Fruit fly (Drosophila melanogaster) whole organism, pupa: ENCODE measurements around the gene CG6005.
A peak's percentile ranks its signal among the peaks of the same experiment; 100 is the strongest.

ENCODE experiments used
- CG10348 ChIP-seq: fragments of 200-800 bp; sonication (Bioruptor generic); IDR thresholded peaks from 2 replicates; pipeline ENCODE4 v1.3.6; 2022; ENCODE audit warnings: missing biosample characterization, missing genetic modification characterization
- CG12605 ChIP-seq: fragments of 200-800 bp; sonication (Bioruptor generic); IDR thresholded peaks from 2 replicates; pipeline ENCODE4 v1.3.6; 2022; ENCODE audit warnings: missing biosample characterization, missing genetic modification characterization
- CG13204 ChIP-seq: fragments of 200-800 bp; sonication (Bioruptor generic); optimal IDR thresholded peaks from 2 replicates; lab custom pipeline; 2018; ENCODE audit warnings: missing biosample characterization, mild to moderate bottlenecking, missing genetic modification characterization, moderate library complexity
- CG14655 ChIP-seq: fragments of 200-800 bp; sonication (Bioruptor generic); optimal IDR thresholded peaks from 3 replicates; lab custom pipeline; 2017; ENCODE audit warnings: mild to moderate bottlenecking, missing biosample characterization, missing genetic modification reagents, missing genetic modification characterization
- CG17806 ChIP-seq: fragments of 200-800 bp; sonication (Bioruptor generic); optimal IDR thresholded peaks from 2 replicates; lab custom pipeline; 2018; ENCODE audit warnings: missing biosample characterization, mild to moderate bottlenecking, missing genetic modification characterization, moderate library complexity
- CG32121 ChIP-seq: fragments of 200-800 bp; sonication (Bioruptor generic); IDR thresholded peaks from 2 replicates; pipeline ENCODE4 v1.3.6; 2022; ENCODE audit warnings: missing biosample characterization, missing genetic modification characterization
- CG34367 ChIP-seq: fragments of 200-800 bp; sonication (Bioruptor generic); optimal IDR thresholded peaks from 2 replicates; lab custom pipeline; 2018; ENCODE audit warnings: missing biosample characterization, mild to moderate bottlenecking, missing genetic modification characterization
- CG4496 ChIP-seq: fragments of 200-800 bp; sonication (Bioruptor generic); IDR thresholded peaks from 3 replicates; pipeline ENCODE4 v1.3.6; 2022; ENCODE audit warnings: missing biosample characterization, missing genetic modification characterization
- CG8159 ChIP-seq: fragments of 200-800 bp; sonication (Bioruptor generic); optimal IDR thresholded peaks from 3 replicates; lab custom pipeline; 2018; ENCODE audit warnings: missing biosample characterization, mild to moderate bottlenecking, missing genetic modification characterization, moderate library complexity
- CG8301 ChIP-seq: fragments of 200-800 bp; sonication (Bioruptor generic); optimal IDR thresholded peaks from 2 replicates; lab custom pipeline; 2018; ENCODE audit warnings: missing biosample characterization, mild to moderate bottlenecking, missing genetic modification characterization
- CG9948 ChIP-seq: fragments of 200-800 bp; sonication (Bioruptor generic); optimal IDR thresholded peaks from 2 replicates; lab custom pipeline; 2018; ENCODE audit warnings: missing biosample characterization, mild to moderate bottlenecking, missing genetic modification characterization, moderate library complexity
- D1 ChIP-seq: fragments of 200-800 bp; sonication (Bioruptor generic); optimal IDR thresholded peaks from 2 replicates; lab custom pipeline; 2018; ENCODE audit warnings: missing biosample characterization, mild to moderate bottlenecking, missing genetic modification characterization, moderate library complexity
- EcR ChIP-seq: fragments of 200-800 bp; sonication (Bioruptor generic); optimal IDR thresholded peaks from 3 replicates; lab custom pipeline; 2019; ENCODE audit warnings: missing biosample characterization, missing genetic modification characterization, mild to moderate bottlenecking, moderate library complexity, missing genetic modification reagents
- Ets98B ChIP-seq: fragments of 200-800 bp; sonication (Bioruptor generic); IDR thresholded peaks from 2 replicates; pipeline ENCODE4 v1.3.6; 2022; ENCODE audit warnings: missing biosample characterization, missing genetic modification characterization
- Pif1A ChIP-seq: fragments of 200-800 bp; sonication (Bioruptor generic); optimal IDR thresholded peaks from 3 replicates; lab custom pipeline; 2016; ENCODE audit warnings: missing biosample characterization, missing genetic modification characterization
- Pif1B ChIP-seq: fragments of 200-800 bp; sonication (Bioruptor generic); optimal IDR thresholded peaks from 3 replicates; lab custom pipeline; 2016; ENCODE audit warnings: missing biosample characterization, missing genetic modification characterization
- Snoo ChIP-seq: fragments of 200-800 bp; sonication (Bioruptor generic); optimal IDR thresholded peaks from 3 replicates; lab custom pipeline; 2017; ENCODE audit warnings: missing biosample characterization, mild to moderate bottlenecking, missing genetic modification characterization, inconsistent platforms
- fd96Ca ChIP-seq: fragments of 200-800 bp; sonication (Bioruptor generic); IDR thresholded peaks from 3 replicates; pipeline ENCODE4 v1.3.6; 2022; ENCODE audit warnings: missing biosample characterization, missing genetic modification characterization
- gl ChIP-seq: fragments of 200-800 bp; sonication (Bioruptor generic); optimal IDR thresholded peaks from 2 replicates; lab custom pipeline; 2018; ENCODE audit warnings: missing biosample characterization, mild to moderate bottlenecking, missing genetic modification characterization
- rn ChIP-seq: fragments of 200-800 bp; sonication (Bioruptor generic); IDR thresholded peaks from 2 replicates; pipeline ENCODE4 v1.3.6; 2022; ENCODE audit warnings: missing biosample characterization, missing genetic modification characterization

The CG6005 gene

dm6 chr3R:19024761-19025160 is 931 bp upstream of the CG6005 start, which contains the start of gene CG14285:
TSS of gene CG14285 (plus strand) at chr3R:19025099.
- TF ChIP-seq Snoo (tag; lab: Kevin White, UChicago) (no peak), CG32121 (GFP tag; lab: Robert Waterston, UW) (peak; percentile 22; the same call in 1 of the 2 replicates)

- no peak for TF ChIP-seq CG14655 (GFP tag; lab: Kevin White, UChicago)
- TF ChIP-seq CG13204: peak; percentile 94
- no peak; the same call in 1 of the 2 replicates for TF ChIP-seq CG12605 (GFP tag; lab: Robert Waterston, UW)
- TF ChIP-seq rn (GFP tag; lab: Robert Waterston, UW): no peak
- no peak for TF ChIP-seq CG34367 (tag; lab: Kevin White, UChicago)
- peak; percentile 20 for TF ChIP-seq EcR (GFP tag; lab: Kevin White, UChicago)
- TF ChIP-seq Pif1B (GFP tag; lab: Kevin White, UChicago): no peak
- TF ChIP-seq CG8301: no peak
- TF ChIP-seq gl (tag; lab: Kevin White, UChicago): no peak
- TF ChIP-seq CG32121 (GFP tag; lab: Robert Waterston, UW): no peak
- no peak for TF ChIP-seq CG9948 (tag; lab: Kevin White, UChicago)
- no peak for TF ChIP-seq CG10348
- TF ChIP-seq D1 (tag; lab: Kevin White, UChicago): no peak
- TF ChIP-seq CG17806 (tag; lab: Kevin White, UChicago): no peak
- TF ChIP-seq CG8159: no peak
Measured at dm6 chr3R:19017318-19018043, 6.3 kb downstream of the CG6005 start.

- TF ChIP-seq gl (tag; lab: Kevin White, UChicago) (no peak), CG17806 (tag; lab: Kevin White, UChicago) (no peak), Pif1A (GFP tag; lab: Kevin White, UChicago) (no peak), D1 (tag; lab: Kevin White, UChicago) (no peak), CG14655 (GFP tag; lab: Kevin White, UChicago) (no peak), EcR (GFP tag; lab: Kevin White, UChicago) (no peak), rn (GFP tag; lab: Robert Waterston, UW) (no peak), CG32121 (GFP tag; lab: Robert Waterston, UW) (no peak), CG8301 (no peak), CG10348 (no peak), Ets98B (no peak)
Measured at dm6 chr3R:19015423-19015810, 8.4 kb downstream of the CG6005 start.

- TF ChIP-seq CG12605 (GFP tag; lab: Robert Waterston, UW): peak; percentile 36
- peak; percentile 16 for TF ChIP-seq CG9948 (tag; lab: Kevin White, UChicago)
- TF ChIP-seq CG8301: peak; percentile 29
- TF ChIP-seq CG17806 (tag; lab: Kevin White, UChicago): peak; percentile 9
- TF ChIP-seq CG34367 (tag; lab: Kevin White, UChicago): no peak
- peak; percentile 62 for TF ChIP-seq CG32121 (GFP tag; lab: Robert Waterston, UW)
- TF ChIP-seq CG14655 (GFP tag; lab: Kevin White, UChicago): no peak
- peak; percentile 68; the same call in 1 of the 2 replicates for TF ChIP-seq Ets98B
- 0 out of 2 replicates have a peak, but pooled peaks have one; percentile 16 for TF ChIP-seq rn (GFP tag; lab: Robert Waterston, UW)
- TF ChIP-seq CG4496 (GFP tag; lab: Robert Waterston, UW): peak; percentile 56; the same call in 1 of the 3 replicates
- TF ChIP-seq, all 21 proteins: peak for 8
Measured at dm6 chr3R:19014742-19015422, 8.9 kb downstream of the CG6005 start.

- no peak for TF ChIP-seq rn (GFP tag; lab: Robert Waterston, UW)
- TF ChIP-seq Ets98B: no peak
- no peak for TF ChIP-seq EcR (GFP tag; lab: Kevin White, UChicago)
- no peak for TF ChIP-seq CG32121 (GFP tag; lab: Robert Waterston, UW)
- no peak for TF ChIP-seq CG17806 (tag; lab: Kevin White, UChicago)
- no peak for TF ChIP-seq Snoo (tag; lab: Kevin White, UChicago)
- no peak for TF ChIP-seq CG12605 (GFP tag; lab: Robert Waterston, UW)
- no peak for TF ChIP-seq CG14655 (GFP tag; lab: Kevin White, UChicago)
- TF ChIP-seq CG4496 (GFP tag; lab: Robert Waterston, UW): no peak
- TF ChIP-seq CG8159: no peak
- TF ChIP-seq CG9948 (tag; lab: Kevin White, UChicago): no peak
- no peak for TF ChIP-seq gl (tag; lab: Kevin White, UChicago)
- TF ChIP-seq fd96Ca (GFP tag; lab: Robert Waterston, UW): no peak
- no peak for TF ChIP-seq D1 (tag; lab: Kevin White, UChicago)
- no peak for TF ChIP-seq CG8301
- no peak for TF ChIP-seq CG10348
- no peak for TF ChIP-seq CG13204
- no peak for TF ChIP-seq Pif1B (GFP tag; lab: Kevin White, UChicago)
Measured at dm6 chr3R:19014027-19014426, 9.8 kb downstream of the CG6005 start.

- TF ChIP-seq Pif1B (GFP tag; lab: Kevin White, UChicago): no peak
- TF ChIP-seq CG8301: no peak
- TF ChIP-seq CG13204: no peak
- TF ChIP-seq, all 21 proteins: peak for 0
Measured at dm6 chr3R:19011885-19012284, 11.9 kb downstream of the CG6005 start.
